Fruit fly (Drosophila melanogaster): ENCODE results near the gene Nufip.

Nufip gene

DNA sequence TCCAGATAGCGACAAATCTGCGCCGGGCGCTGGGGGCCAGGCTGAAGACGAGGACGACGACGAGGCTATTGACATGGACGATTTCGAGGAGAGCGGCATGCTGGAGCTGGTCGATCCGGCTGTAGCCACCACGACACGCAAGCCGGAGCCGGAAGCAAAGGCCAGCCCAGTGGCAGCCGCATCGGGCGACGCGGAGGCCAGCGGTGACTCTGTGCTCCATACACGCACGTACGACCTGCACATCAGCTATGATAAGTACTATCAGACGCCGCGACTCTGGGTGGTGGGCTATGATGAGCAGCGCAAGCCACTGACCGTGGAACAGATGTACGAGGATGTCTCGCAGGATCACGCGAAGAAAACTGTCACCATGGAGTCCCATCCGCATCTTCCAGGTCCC, 1.6 kb upstream of the Nufip start (continued):
- TF ChIP-seq fu2 (GFP tag; optimal IDR thresholded peaks at IDR 0.05): no peak
- no peak for TF ChIP-seq CG13894 (tag; optimal IDR thresholded peaks at IDR 0.05)
- no peak for TF ChIP-seq Rfx (GFP tag; IDR thresholded peaks at IDR 0.05)
- no peak for TF ChIP-seq Atf3 (GFP tag; optimal IDR thresholded peaks at IDR 0.05)
- no peak for TF ChIP-seq CG9797 (GFP tag; optimal IDR thresholded peaks at IDR 0.05)
- TF ChIP-seq Ssrp (tag; optimal IDR thresholded peaks at IDR 0.05): no peak
- TF ChIP-seq fd3F (GFP tag; optimal IDR thresholded peaks at IDR 0.05): no peak
- no peak for TF ChIP-seq tup (GFP tag; optimal IDR thresholded peaks at IDR 0.05)
- no peak for TF ChIP-seq otp (GFP tag; IDR thresholded peaks at IDR 0.05)
- TF ChIP-seq dm (GFP tag; optimal IDR thresholded peaks at IDR 0.05): no peak
- TF ChIP-seq CG12299 (tag; optimal IDR thresholded peaks at IDR 0.05): no peak
- TF ChIP-seq kni (GFP tag; optimal IDR thresholded peaks at IDR 0.05): no peak
- TF ChIP-seq pros (GFP tag; optimal IDR thresholded peaks at IDR 0.05): no peak
- TF ChIP-seq Med (GFP tag): peak; percentile 54
- TF ChIP-seq zen2 (GFP tag; IDR thresholded peaks at IDR 0.05; ENCODE audit: partially characterized antibody): no peak
- 0 out of 2 replicates have a peak, but pooled peaks have one; percentile 29 for TF ChIP-seq CG3847 (GFP tag; IDR thresholded peaks at IDR 0.05)
- no peak for TF ChIP-seq sd (tag; optimal IDR thresholded peaks at IDR 0.05)
- TF ChIP-seq CG42726 (GFP tag; IDR thresholded peaks at IDR 0.05; ENCODE audit: partially characterized antibody): peak; percentile 52; the same call in 1 of the 2 replicates
- TF ChIP-seq CG30403 (GFP tag; optimal IDR thresholded peaks at IDR 0.05): no peak
- TF ChIP-seq unc-4 (GFP tag; IDR thresholded peaks at IDR 0.05; ENCODE audit: partially characterized antibody): no peak
- TF ChIP-seq CG4404 (GFP tag; IDR thresholded peaks at IDR 0.05): no peak
- TF ChIP-seq CG7963 (GFP tag; IDR thresholded peaks at IDR 0.05; ENCODE audit: partially characterized antibody): no peak
- no peak for TF ChIP-seq CG9727 (GFP tag; optimal IDR thresholded peaks at IDR 0.05)
- TF ChIP-seq ftz-f1 (GFP tag; optimal IDR thresholded peaks at IDR 0.05): no peak
- TF ChIP-seq ac (GFP tag; optimal IDR thresholded peaks at IDR 0.05): no peak
- TF ChIP-seq prd (optimal IDR thresholded peaks at IDR 0.05): no peak
- no peak for TF ChIP-seq prd (GFP tag; IDR thresholded peaks at IDR 0.05)
- no peak for TF ChIP-seq CG11504 (tag; optimal IDR thresholded peaks at IDR 0.05)
- peak; percentile 55 for TF ChIP-seq CG8478 (optimal IDR thresholded peaks at IDR 0.05)
- TF ChIP-seq Sry-δ (GFP tag; optimal IDR thresholded peaks at IDR 0.05): no peak
- no peak for TF ChIP-seq CG31365 (tag; optimal IDR thresholded peaks at IDR 0.05)
- no peak for TF ChIP-seq CG12071 (GFP tag; optimal IDR thresholded peaks at IDR 0.05)
- 0 out of 2 replicates have a peak, but pooled peaks have one; percentile 46 for TF ChIP-seq sob (GFP tag; IDR thresholded peaks at IDR 0.05)
- TF ChIP-seq CG11723 (GFP tag; optimal IDR thresholded peaks at IDR 0.05): no peak
- TF ChIP-seq ro (GFP tag; IDR thresholded peaks at IDR 0.05): no peak
- no peak for TF ChIP-seq pzg (GFP tag; optimal IDR thresholded peaks at IDR 0.05)
- TF ChIP-seq Sox100B (GFP tag; optimal IDR thresholded peaks at IDR 0.05): no peak
- no peak for TF ChIP-seq ATbp (GFP tag; optimal IDR thresholded peaks at IDR 0.05)
- peak; percentile 24 for TF ChIP-seq sens (GFP tag)

DNA sequence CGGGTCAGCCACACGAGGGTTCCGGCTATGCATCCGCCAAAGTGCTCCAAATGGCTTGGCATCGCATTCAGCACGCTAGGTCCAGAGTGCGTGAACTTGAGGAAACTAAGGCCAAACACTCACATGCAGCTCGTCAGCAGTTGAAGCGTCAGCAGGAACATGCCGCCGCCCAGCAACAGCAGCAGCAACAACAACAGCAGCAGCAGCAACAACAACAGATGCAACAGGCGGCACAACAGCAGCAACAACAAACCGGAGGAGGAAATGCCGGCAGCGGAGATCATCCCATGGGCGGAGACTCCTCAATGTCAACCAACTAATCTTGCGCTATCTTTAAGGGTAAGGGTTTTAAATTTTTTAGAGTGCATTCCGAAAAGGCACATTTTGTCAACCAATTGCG, 2.0 kb downstream of the Nufip start:
- TF ChIP-seq CG4360 (GFP tag; IDR thresholded peaks at IDR 0.05) (peak; percentile 74), Dll (GFP tag; IDR thresholded peaks at IDR 0.05; ENCODE audit: partially characterized antibody) (0 out of 4 replicates have a peak, but pooled peaks have one; percentile 5), CG9609 (GFP tag; optimal IDR thresholded peaks at IDR 0.05) (no peak), mld (GFP tag; IDR thresholded peaks at IDR 0.05; ENCODE audit: partially characterized antibody) (0 out of 3 replicates have a peak, but pooled peaks have one; percentile 7)

All from whole organism, embryonic.